Worm (Caenorhabditis elegans) whole organism, mixed stage, embryonic: Measurements from ENCODE around the gene mtm-3.

ENCODE experiments used
- ces-1 ChIP-seq: fragments of 150-350 bp; optimal IDR thresholded peaks from 2 replicates; lab custom pipeline; 2014; ENCODE audit warnings: missing biosample characterization, missing genetic modification reagents, missing genetic modification characterization
- elt-3 ChIP-seq: fragments of 150-350 bp; optimal IDR thresholded peaks from 2 replicates; lab custom pipeline; 2014; ENCODE audit warnings: missing biosample characterization, missing genetic modification characterization
- lsy-2 ChIP-seq: fragments of 150-350 bp; optimal IDR thresholded peaks from 2 replicates; lab custom pipeline; 2014; ENCODE audit warnings: missing biosample characterization, missing genetic modification characterization
- mep-1 ChIP-seq: fragments of 150-350 bp; optimal IDR thresholded peaks from 2 replicates; lab custom pipeline; 2017; ENCODE audit warnings: missing biosample characterization, missing genetic modification reagents, missing genetic modification characterization, inconsistent platforms
- nhr-12 ChIP-seq: fragments of 150-350 bp; optimal IDR thresholded peaks from 2 replicates; lab custom pipeline; 2014; ENCODE audit warnings: missing biosample characterization, missing genetic modification characterization
- nhr-237 ChIP-seq: fragments of 150-350 bp; optimal IDR thresholded peaks from 2 replicates; lab custom pipeline; 2014; ENCODE audit warnings: missing biosample characterization, missing genetic modification characterization
- nhr-76 ChIP-seq: sonication (generic microtip); optimal IDR thresholded peaks from 2 replicates; lab custom pipeline; 2017; ENCODE audit warnings: missing biosample characterization, missing genetic modification characterization
- pha-4 ChIP-seq: fragments of 150-350 bp; optimal IDR thresholded peaks from 2 replicates; lab custom pipeline; 2018; ENCODE audit warnings: missing biosample characterization, missing genetic modification reagents, missing genetic modification characterization
- snpc-4 ChIP-seq: fragments of 150-350 bp; optimal IDR thresholded peaks from 2 replicates; lab custom pipeline; 2014; ENCODE audit warnings: missing biosample characterization, missing genetic modification characterization
- tbx-8 ChIP-seq: fragments of 200-800 bp; sonication (Bioruptor generic); optimal IDR thresholded peaks from 2 replicates; lab custom pipeline; 2018; ENCODE audit warnings: mild to moderate bottlenecking, missing genetic modification characterization, moderate library complexity, missing compliant biosample characterization
- unc-39 ChIP-seq: fragments of 150-350 bp; optimal IDR thresholded peaks from 2 replicates; lab custom pipeline; 2014; ENCODE audit warnings: missing biosample characterization, missing genetic modification characterization

- TF ChIP-seq mep-1 (tag; lab: Kevin White, UChicago), result no peak
- TF ChIP-seq nhr-12, result no peak
- no peak for TF ChIP-seq nhr-237 (tag; lab: Kevin White, UChicago)
- no peak for TF ChIP-seq unc-39 (tag; lab: Kevin White, UChicago)
- TF ChIP-seq nhr-76 (tag; lab: Kevin White, UChicago), result no peak
- no peak for TF ChIP-seq pha-4 (tag; lab: Kevin White, UChicago)
- TF ChIP-seq elt-3 (tag; lab: Kevin White, UChicago), result no peak
- no peak for TF ChIP-seq tbx-8 (GFP tag; lab: Kevin White, UChicago)
- no peak for TF ChIP-seq snpc-4 (tag; lab: Kevin White, UChicago)
- no peak for TF ChIP-seq ces-1 (GFP tag; lab: Kevin White, UChicago)
- TF ChIP-seq lsy-2, result no peak
Observed at ce11 chrIII:3795933-3796332, 4.3 kb downstream of the mtm-3 start.
